Fruit fly (Drosophila melanogaster) whole organism, embryonic: ENCODE data around the gene PIG-T.
A peak's percentile ranks its signal among the peaks of the same experiment; 100 is the strongest.

Experiments used
- Bdp1 ChIP-seq: fragments of 200-800 bp; sonication (Bioruptor generic); optimal IDR thresholded peaks from 3 replicates; lab custom pipeline; 2016; ENCODE audit warnings: missing biosample characterization, missing genetic modification characterization
- CG10267 ChIP-seq: fragments of 200-800 bp; sonication (Bioruptor generic); optimal IDR thresholded peaks from 2 replicates; lab custom pipeline; 2018; ENCODE audit warnings: missing biosample characterization, mild to moderate bottlenecking, missing genetic modification characterization, moderate library complexity
- CG11723 ChIP-seq: fragments of 200-800 bp; sonication (Bioruptor generic); optimal IDR thresholded peaks from 2 replicates; lab custom pipeline; 2017; ENCODE audit warnings: missing biosample characterization, mild to moderate bottlenecking, missing genetic modification characterization
- CG12659 ChIP-seq: fragments of 200-800 bp; sonication (Bioruptor generic); optimal IDR thresholded peaks from 3 replicates; lab custom pipeline; 2017; ENCODE audit warnings: mild to moderate bottlenecking, missing biosample characterization, missing genetic modification reagents, missing genetic modification characterization
- CG13296 ChIP-seq: fragments of 200-800 bp; sonication (Bioruptor generic); optimal IDR thresholded peaks from 3 replicates; lab custom pipeline; 2018; ENCODE audit warnings: missing biosample characterization, mild to moderate bottlenecking, missing genetic modification characterization
- CG13424 ChIP-seq: fragments of 200-800 bp; sonication (Bioruptor generic); optimal IDR thresholded peaks from 2 replicates; lab custom pipeline; 2019; ENCODE audit warnings: missing biosample characterization, mild to moderate bottlenecking, missing genetic modification characterization, moderate library complexity
- CG14710 ChIP-seq: fragments of 200-800 bp; sonication (Bioruptor generic); optimal IDR thresholded peaks from 3 replicates; lab custom pipeline; 2019; ENCODE audit warnings: missing biosample characterization, mild to moderate bottlenecking, missing genetic modification characterization, moderate library complexity
- CG14965 ChIP-seq: fragments of 200-800 bp; sonication (Bioruptor generic); optimal IDR thresholded peaks from 2 replicates; lab custom pipeline; 2016; ENCODE audit warnings: missing biosample characterization, missing genetic modification characterization, borderline replicate concordance
- CG15073 ChIP-seq: fragments of 200-800 bp; sonication (Bioruptor generic); optimal IDR thresholded peaks from 2 replicates; lab custom pipeline; 2016; ENCODE audit warnings: missing biosample characterization, missing genetic modification characterization
- CG15479 ChIP-seq: fragments of 200-800 bp; sonication (Bioruptor generic); optimal IDR thresholded peaks from 3 replicates; lab custom pipeline; 2019; ENCODE audit warnings: missing biosample characterization, mild to moderate bottlenecking, missing genetic modification characterization, moderate library complexity
- CG17829 ChIP-seq: fragments of 200-800 bp; optimal IDR thresholded peaks from 2 replicates; lab custom pipeline; 2019; ENCODE audit warnings: missing biosample characterization, mild to moderate bottlenecking, missing genetic modification characterization, moderate library complexity
- CG2889 ChIP-seq: fragments of 200-800 bp; sonication (Bioruptor generic); IDR thresholded peaks from 3 replicates; pipeline ENCODE4 v1.3.6; 2022; ENCODE audit warnings: missing biosample characterization, missing genetic modification characterization
- CG3407 ChIP-seq: fragments of 200-800 bp; sonication (Bioruptor generic); optimal IDR thresholded peaks from 2 replicates; lab custom pipeline; 2018; ENCODE audit warnings: missing biosample characterization, mild to moderate bottlenecking, missing genetic modification characterization
- CG34422 ChIP-seq: fragments of 200-800 bp; sonication (Bioruptor generic); IDR thresholded peaks from 3 replicates; pipeline ENCODE4 v1.3.6; 2022; ENCODE audit warnings: missing biosample characterization, missing genetic modification characterization
- CG3847 ChIP-seq: fragments of 200-800 bp; sonication (Bioruptor generic); IDR thresholded peaks from 2 replicates; pipeline ENCODE4 v1.3.6; 2022; ENCODE audit warnings: missing biosample characterization, missing genetic modification characterization
- CG42726 ChIP-seq: fragments of 200-800 bp; sonication (Bioruptor generic); IDR thresholded peaks from 2 replicates; pipeline ENCODE4 v1.3.6; 2022; ENCODE audit warnings: missing biosample characterization, missing genetic modification characterization; ENCODE audit not compliant: partially characterized antibody
- CG7786 ChIP-seq: fragments of 200-800 bp; sonication (Bioruptor generic); optimal IDR thresholded peaks from 2 replicates; lab custom pipeline; 2016; ENCODE audit warnings: missing biosample characterization, missing genetic modification characterization
- CG7928 ChIP-seq: fragments of 200-800 bp; sonication (Bioruptor generic); optimal IDR thresholded peaks from 2 replicates; lab custom pipeline; 2017; ENCODE audit warnings: missing biosample characterization, mild to moderate bottlenecking, missing genetic modification characterization
- CG9797 ChIP-seq: fragments of 200-800 bp; sonication (Bioruptor generic); optimal IDR thresholded peaks from 3 replicates; lab custom pipeline; 2018; ENCODE audit warnings: missing biosample characterization, mild to moderate bottlenecking, missing genetic modification characterization
- Chrac-16 ChIP-seq: fragments of 200-800 bp; sonication (Bioruptor generic); optimal IDR thresholded peaks from 3 replicates; lab custom pipeline; 2016; ENCODE audit warnings: missing biosample characterization, missing genetic modification characterization
- Deaf1 ChIP-seq: fragments of 200-800 bp; optimal IDR thresholded peaks from 3 replicates; lab custom pipeline; 2019; ENCODE audit warnings: missing biosample characterization, mild to moderate bottlenecking, missing genetic modification characterization, moderate library complexity
- Dfd ChIP-seq, 2 experiments: fragments of >200 bp; optimal IDR thresholded peaks; 2 replicates each; lab custom pipeline; 2017; ENCODE audit warnings: missing biosample characterization in 2 of 2, missing genetic modification characterization in 2 of 2
- Hand ChIP-seq: fragments of 200-800 bp; sonication (Bioruptor generic); optimal IDR thresholded peaks from 2 replicates; lab custom pipeline; 2017; ENCODE audit warnings: mild to moderate bottlenecking, missing biosample characterization, missing genetic modification reagents, missing genetic modification characterization
- HmgZ ChIP-seq: fragments of 200-800 bp; sonication (Bioruptor generic); optimal IDR thresholded peaks from 2 replicates; lab custom pipeline; 2018; ENCODE audit warnings: missing biosample characterization, mild to moderate bottlenecking, missing genetic modification characterization
- MBD-R2 ChIP-seq: fragments of 200-800 bp; sonication (Bioruptor generic); IDR thresholded peaks from 2 replicates; pipeline ENCODE4 v1.3.6; 2022; ENCODE audit warnings: missing biosample characterization, missing genetic modification characterization
- MESR4 ChIP-seq: fragments of 200-800 bp; sonication (Bioruptor generic); optimal IDR thresholded peaks from 2 replicates; lab custom pipeline; 2018; ENCODE audit warnings: missing biosample characterization, mild to moderate bottlenecking, missing genetic modification characterization, moderate library complexity
- Mad ChIP-seq: fragments of 200-800 bp; sonication (Bioruptor generic); optimal IDR thresholded peaks from 2 replicates; lab custom pipeline; 2016; ENCODE audit warnings: missing biosample characterization, missing genetic modification characterization
- Max ChIP-seq: fragments of 200-800 bp; sonication (Bioruptor generic); optimal IDR thresholded peaks from 2 replicates; lab custom pipeline; 2016; ENCODE audit warnings: missing biosample characterization, mild to moderate bottlenecking, missing genetic modification characterization
- Myb ChIP-seq: fragments of 200-800 bp; sonication (Bioruptor generic); optimal IDR thresholded peaks from 2 replicates; lab custom pipeline; 2016; ENCODE audit warnings: missing biosample characterization, missing genetic modification characterization
- Neu2 ChIP-seq: fragments of 200-800 bp; sonication (Bioruptor generic); optimal IDR thresholded peaks from 3 replicates; lab custom pipeline; 2016; ENCODE audit warnings: missing biosample characterization, missing genetic modification characterization, borderline replicate concordance
- PHDP ChIP-seq: fragments of 200-800 bp; sonication (Bioruptor generic); optimal IDR thresholded peaks from 3 replicates; lab custom pipeline; 2018; ENCODE audit warnings: missing biosample characterization, mild to moderate bottlenecking, missing genetic modification characterization, moderate library complexity
- Rfx ChIP-seq: fragments of 200-800 bp; sonication (Bioruptor generic); IDR thresholded peaks from 2 replicates; pipeline ENCODE4 v1.3.6; 2022; ENCODE audit warnings: missing biosample characterization, missing genetic modification characterization
- Spps ChIP-seq: fragments of 200-800 bp; sonication (Bioruptor generic); optimal IDR thresholded peaks from 2 replicates; lab custom pipeline; 2018; ENCODE audit warnings: missing biosample characterization, mild to moderate bottlenecking, missing genetic modification characterization
- Sry-δ ChIP-seq: fragments of 200-800 bp; sonication (Bioruptor generic); optimal IDR thresholded peaks from 2 replicates; lab custom pipeline; 2016; ENCODE audit warnings: missing biosample characterization, missing genetic modification characterization
- Trl ChIP-seq, 3 experiments: fragments of >200 bp in 2 of 3; fragments of 200-800 bp in 1 of 3; sonication (Bioruptor generic) in 1 of 3; optimal IDR thresholded peaks; 2 replicates in 1 of 3; 3 replicates in 2 of 3; lab custom pipeline; 2016 to 2017; ENCODE audit warnings: missing biosample characterization in 1 of 3, missing genetic modification characterization in 1 of 3
- aop ChIP-seq: fragments of 200-800 bp; sonication (Bioruptor generic); IDR thresholded peaks from 2 replicates; pipeline ENCODE4 v1.3.6; 2022; ENCODE audit warnings: missing biosample characterization, missing genetic modification characterization
- ase ChIP-seq: fragments of 200-800 bp; sonication (Bioruptor generic); IDR thresholded peaks from 3 replicates; pipeline ENCODE4 v1.3.6; 2022; ENCODE audit warnings: missing biosample characterization, missing genetic modification characterization
- bsh ChIP-seq, 2 experiments: fragments of 200-800 bp; sonication (Bioruptor generic); optimal IDR thresholded peaks; 2 replicates each; lab custom pipeline; 2017 to 2018; ENCODE audit warnings: mild to moderate bottlenecking in 2 of 2, missing biosample characterization in 2 of 2, missing genetic modification characterization in 2 of 2, moderate library complexity in 1 of 2
- crc ChIP-seq: fragments of 200-800 bp; sonication (Bioruptor generic); optimal IDR thresholded peaks from 2 replicates; lab custom pipeline; 2016; ENCODE audit warnings: missing biosample characterization, missing genetic modification characterization
- crp ChIP-seq, 2 experiments: fragments of 200-800 bp; sonication (Bioruptor generic); optimal IDR thresholded peaks; 2 replicates in 1 of 2; 3 replicates in 1 of 2; lab custom pipeline; 2017; ENCODE audit warnings: missing biosample characterization in 2 of 2, missing genetic modification characterization in 2 of 2, mild to moderate bottlenecking in 1 of 2, moderate library complexity in 1 of 2
- dmrt11E ChIP-seq: fragments of 200-800 bp; sonication (Bioruptor generic); optimal IDR thresholded peaks from 3 replicates; lab custom pipeline; 2018; ENCODE audit warnings: missing biosample characterization, mild to moderate bottlenecking, missing genetic modification characterization, moderate library complexity
- dpn ChIP-seq, 2 experiments: fragments of 200-800 bp; sonication (Bioruptor generic); optimal IDR thresholded peaks; 3 replicates each; lab custom pipeline; 2016; ENCODE audit warnings: missing biosample characterization in 2 of 2, missing genetic modification characterization in 2 of 2
- fu2 ChIP-seq: fragments of 200-800 bp; sonication (Bioruptor generic); optimal IDR thresholded peaks from 2 replicates; lab custom pipeline; 2016; ENCODE audit warnings: missing biosample characterization, missing genetic modification characterization
- gfzf ChIP-seq: fragments of 200-800 bp; sonication (Bioruptor generic); optimal IDR thresholded peaks from 2 replicates; lab custom pipeline; 2016; ENCODE audit warnings: missing biosample characterization, mild to moderate bottlenecking, missing genetic modification characterization, moderate library complexity
- jumu ChIP-seq: fragments of 200-800 bp; sonication (Bioruptor generic); optimal IDR thresholded peaks from 3 replicates; lab custom pipeline; 2016; ENCODE audit warnings: missing biosample characterization, missing genetic modification characterization
- odd ChIP-seq: fragments of 200-800 bp; sonication (Bioruptor generic); optimal IDR thresholded peaks from 2 replicates; lab custom pipeline; 2017; ENCODE audit warnings: missing biosample characterization, mild to moderate bottlenecking, missing genetic modification characterization
- row ChIP-seq: fragments of 200-800 bp; sonication (Bioruptor generic); IDR thresholded peaks from 3 replicates; pipeline ENCODE4 v1.3.6; 2022; ENCODE audit warnings: missing biosample characterization, missing genetic modification characterization
- seq ChIP-seq: fragments of 200-800 bp; sonication (Bioruptor generic); IDR thresholded peaks from 2 replicates; pipeline ENCODE4 v1.3.6; 2022; ENCODE audit warnings: missing biosample characterization, missing genetic modification characterization

PIG-T gene

DNA sequence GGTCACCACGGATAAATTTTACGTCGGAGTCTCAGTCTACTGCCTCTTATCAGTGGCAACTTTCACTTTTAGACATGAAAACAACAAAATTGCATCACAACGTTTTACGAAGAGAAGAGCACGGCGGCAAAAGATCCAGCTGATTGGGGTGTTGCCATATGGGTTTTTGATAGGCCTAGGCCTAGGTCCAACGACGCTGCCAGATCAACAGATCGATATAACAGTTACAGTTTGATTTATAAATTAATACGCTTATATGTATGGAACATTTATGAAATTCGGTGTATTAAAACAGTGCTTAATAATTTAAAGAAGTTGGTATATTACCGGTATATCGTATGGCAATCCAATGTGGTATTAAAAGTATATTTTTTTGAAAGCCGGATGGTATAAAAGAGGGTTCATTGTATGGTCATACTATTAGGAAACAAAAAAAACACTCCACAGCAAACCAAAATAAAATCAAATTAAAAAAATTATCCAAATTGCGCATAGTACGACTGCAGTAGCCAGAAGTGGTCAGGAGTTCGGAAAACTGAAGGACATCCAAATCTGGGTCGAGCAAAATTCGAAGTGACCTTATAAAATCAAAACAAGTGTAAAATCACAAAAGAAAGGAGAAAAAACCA is 29.7 kb upstream of the PIG-T start, which contains the start of gene CG1440 (continued):
- TF ChIP-seq CG11723 (GFP tag; lab: Kevin White, UChicago), result no peak
- no peak for TF ChIP-seq Bdp1
- TF ChIP-seq CG13296, result no peak
- peak; percentile 75 for TF ChIP-seq gfzf (GFP tag; lab: Kevin White, UChicago)
- TF ChIP-seq fu2 (GFP tag; lab: Kevin White, UChicago), result peak; percentile 11
- peak; percentile 64 for TF ChIP-seq CG15479 (GFP tag; lab: Kevin White, UChicago)
- no peak for TF ChIP-seq CG14965
- peak; percentile 75 for TF ChIP-seq MBD-R2 (GFP tag; lab: Robert Waterston, UW)
- no peak for TF ChIP-seq Hand (GFP tag; lab: Kevin White, UChicago)
- no peak for TF ChIP-seq Dfd (GFP tag; optimal IDR thresholded peaks at IDR 0.05; lab: Kevin White, UChicago)
- TF ChIP-seq jumu (GFP tag; lab: Kevin White, UChicago), result peak; percentile 20
- no peak for TF ChIP-seq Chrac-16 (GFP tag; lab: Kevin White, UChicago)
- peak; percentile 88 for TF ChIP-seq CG9797 (GFP tag; lab: Kevin White, UChicago)
- 0 out of 3 replicates have a peak, but pooled peaks have one; percentile 40 for TF ChIP-seq CG34422 (GFP tag; lab: Robert Waterston, UW)
- no peak for TF ChIP-seq Max (GFP tag; lab: Kevin White, UChicago)
- TF ChIP-seq seq (GFP tag; lab: Robert Waterston, UW), result no peak
- no peak for TF ChIP-seq odd (GFP tag; lab: Kevin White, UChicago)
- TF ChIP-seq MESR4 (GFP tag; lab: Kevin White, UChicago), result peak; percentile 42
- TF ChIP-seq Rfx (GFP tag; lab: Robert Waterston, UW), result peak; percentile 40; the same call in 1 of the 2 replicates
- peak; percentile 78 for TF ChIP-seq CG14710
- no peak for TF ChIP-seq CG15073 (GFP tag; lab: Kevin White, UChicago)
- TF ChIP-seq bsh (GFP tag; optimal IDR thresholded peaks at IDR 0.05; lab: Kevin White, UChicago), result peak in 1 of 2 experiments; percentile 46
- TF ChIP-seq CG17829 (tag; lab: Kevin White, UChicago), result peak; percentile 16
- peak; percentile 14 for TF ChIP-seq CG13424 (tag; lab: Kevin White, UChicago)
- TF ChIP-seq CG3847 (GFP tag; lab: Robert Waterston, UW), result peak; percentile 45; the same call in 1 of the 2 replicates
- peak in 1 of 2 experiments; percentile 1 for TF ChIP-seq dpn (GFP tag; optimal IDR thresholded peaks at IDR 0.05; lab: Kevin White, UChicago)
- no peak for TF ChIP-seq aop (GFP tag; lab: Robert Waterston, UW)
- peak; percentile 48 for TF ChIP-seq PHDP (tag; lab: Kevin White, UChicago)
- peak; percentile 30 for TF ChIP-seq Sry-δ (GFP tag; lab: Kevin White, UChicago)
- peak; percentile 44; the same call in 2 of the 3 replicates for TF ChIP-seq row (GFP tag; lab: Robert Waterston, UW)
- peak; percentile 4 for TF ChIP-seq Mad (GFP tag; lab: Kevin White, UChicago)
- no peak for TF ChIP-seq Deaf1 (tag; lab: Kevin White, UChicago)
- TF ChIP-seq ase (GFP tag; lab: Robert Waterston, UW), result no peak
- no peak for TF ChIP-seq Trl (optimal IDR thresholded peaks at IDR 0.05; lab: Kevin White, UChicago)
- TF ChIP-seq Trl (GFP tag; optimal IDR thresholded peaks at IDR 0.05; lab: Kevin White, UChicago), result peak; percentile 10
- peak; percentile 75 for TF ChIP-seq CG10267 (tag; lab: Kevin White, UChicago)
- TF ChIP-seq CG2889, result 0 out of 3 replicates have a peak, but pooled peaks have one; percentile 31
- no peak for TF ChIP-seq Neu2 (GFP tag; lab: Kevin White, UChicago)
- peak; percentile 1 for TF ChIP-seq HmgZ
- peak; percentile 19 to 92 for TF ChIP-seq crp (GFP tag; optimal IDR thresholded peaks at IDR 0.05; lab: Kevin White, UChicago)
- TF ChIP-seq CG7928, result peak; percentile 29
- peak; percentile 24 for TF ChIP-seq dmrt11E (tag; lab: Kevin White, UChicago)
- TF ChIP-seq Spps (tag; lab: Kevin White, UChicago), result no peak
- TF ChIP-seq CG3407 (GFP tag; lab: Kevin White, UChicago), result no peak
- no peak for TF ChIP-seq crc (GFP tag; lab: Kevin White, UChicago)
- TF ChIP-seq CG42726 (GFP tag; lab: Robert Waterston, UW), result no peak
- peak; percentile 77 for TF ChIP-seq CG12659 (GFP tag; lab: Kevin White, UChicago)
- peak; percentile 11 for TF ChIP-seq CG7786 (GFP tag; lab: Kevin White, UChicago)
- TF ChIP-seq Myb (GFP tag; lab: Kevin White, UChicago), result peak; percentile 43
